Fruit fly (Drosophila melanogaster) whole organism, prepupa: Measurements from ENCODE around the gene EloA.

Experiments
- CG11294 ChIP-seq: fragments of 200-800 bp; sonication (Bioruptor generic); IDR thresholded peaks from 2 replicates; pipeline ENCODE4 v1.3.6; 2022; ENCODE audit warnings: missing biosample characterization, missing genetic modification characterization
- CG11762 ChIP-seq: fragments of 200-800 bp; sonication (Bioruptor generic); optimal IDR thresholded peaks from 3 replicates; lab custom pipeline; 2016; ENCODE audit warnings: missing biosample characterization, missing genetic modification characterization; ENCODE audit not compliant: insufficient read depth
- CG15336 ChIP-seq: fragments of 200-800 bp; sonication (Bioruptor generic); IDR thresholded peaks from 2 replicates; pipeline ENCODE4 v1.3.6; 2022; ENCODE audit warnings: missing biosample characterization, missing genetic modification characterization
- CG1621 ChIP-seq: fragments of 200-800 bp; sonication (Bioruptor generic); optimal IDR thresholded peaks from 3 replicates; lab custom pipeline; 2018; ENCODE audit warnings: missing biosample characterization, mild to moderate bottlenecking, missing genetic modification characterization
- CG16779 ChIP-seq: fragments of 200-800 bp; sonication (Bioruptor generic); optimal IDR thresholded peaks from 3 replicates; lab custom pipeline; 2017; ENCODE audit warnings: missing biosample characterization, mild to moderate bottlenecking, missing genetic modification characterization
- CG31627 ChIP-seq: fragments of 200-800 bp; sonication (Bioruptor generic); optimal IDR thresholded peaks from 3 replicates; lab custom pipeline; 2016; ENCODE audit warnings: missing biosample characterization, missing genetic modification characterization
- CG32006 ChIP-seq: fragments of 200-800 bp; sonication (Bioruptor generic); optimal IDR thresholded peaks from 3 replicates; lab custom pipeline; 2017; ENCODE audit warnings: missing biosample characterization, mild to moderate bottlenecking, missing genetic modification characterization
- CG4318 ChIP-seq: fragments of 200-800 bp; sonication (Bioruptor generic); optimal IDR thresholded peaks from 3 replicates; lab custom pipeline; 2017; ENCODE audit warnings: missing biosample characterization, mild to moderate bottlenecking, missing genetic modification characterization
- CG6163 ChIP-seq: fragments of 200-800 bp; sonication (Bioruptor generic); IDR thresholded peaks from 3 replicates; pipeline ENCODE4 v1.3.6; 2022; ENCODE audit warnings: missing biosample characterization, missing genetic modification characterization
- CG6276 ChIP-seq: fragments of 200-800 bp; sonication (Bioruptor generic); optimal IDR thresholded peaks from 2 replicates; lab custom pipeline; 2017; ENCODE audit warnings: missing biosample characterization, mild to moderate bottlenecking, missing genetic modification characterization
- CG6792 ChIP-seq: fragments of 200-800 bp; sonication (Bioruptor generic); optimal IDR thresholded peaks from 3 replicates; lab custom pipeline; 2016; ENCODE audit warnings: missing biosample characterization, missing genetic modification characterization
- CG6808 ChIP-seq: fragments of 200-800 bp; sonication (Bioruptor generic); optimal IDR thresholded peaks from 3 replicates; lab custom pipeline; 2017; ENCODE audit warnings: missing biosample characterization, missing genetic modification characterization, mild to moderate bottlenecking, moderate library complexity, missing genetic modification reagents
- CG6854 ChIP-seq: fragments of 200-800 bp; sonication (Bioruptor generic); optimal IDR thresholded peaks from 2 replicates; lab custom pipeline; 2017; ENCODE audit warnings: missing biosample characterization, mild to moderate bottlenecking, missing genetic modification characterization
- CG7368 ChIP-seq: fragments of 200-800 bp; sonication (Bioruptor generic); optimal IDR thresholded peaks from 3 replicates; lab custom pipeline; 2016; ENCODE audit warnings: missing biosample characterization, missing genetic modification characterization
- CG8119 ChIP-seq: fragments of 200-800 bp; sonication (Bioruptor generic); IDR thresholded peaks from 3 replicates; pipeline ENCODE4 v1.3.6; 2022; ENCODE audit warnings: missing biosample characterization, missing genetic modification characterization
- CG8319 ChIP-seq: fragments of 200-800 bp; sonication (Bioruptor generic); optimal IDR thresholded peaks from 3 replicates; lab custom pipeline; 2016; ENCODE audit warnings: missing biosample characterization, missing genetic modification characterization
- Eip75B ChIP-seq: fragments of 200-800 bp; sonication (Bioruptor generic); optimal IDR thresholded peaks from 3 replicates; lab custom pipeline; 2016; ENCODE audit warnings: missing biosample characterization, missing genetic modification characterization
- Eip78C ChIP-seq: fragments of 200-800 bp; sonication (Bioruptor generic); peaks from one replicate; lab custom pipeline; 2016; ENCODE audit warnings: missing biosample characterization, missing genetic modification characterization
- Eip93F ChIP-seq: fragments of 200-800 bp; sonication (Bioruptor generic); optimal IDR thresholded peaks from 2 replicates; lab custom pipeline; 2016; ENCODE audit warnings: missing biosample characterization, mild to moderate bottlenecking, missing genetic modification characterization
- Ets96B ChIP-seq: fragments of 200-800 bp; optimal IDR thresholded peaks from 2 replicates; lab custom pipeline; 2019; ENCODE audit warnings: missing biosample characterization, mild to moderate bottlenecking, missing genetic modification characterization, moderate library complexity
- Gug ChIP-seq: fragments of 200-800 bp; sonication (Bioruptor generic); IDR thresholded peaks from 2 replicates; pipeline ENCODE4 v1.3.6; 2022; ENCODE audit warnings: missing biosample characterization, missing genetic modification characterization
- Hr38 ChIP-seq: sonication (Bioruptor generic); optimal IDR thresholded peaks from 2 replicates; lab custom pipeline; 2016; ENCODE audit warnings: missing biosample characterization, missing genetic modification characterization
- Hr39 ChIP-seq: fragments of 200-800 bp; sonication (Bioruptor generic); optimal IDR thresholded peaks from 2 replicates; lab custom pipeline; 2016; ENCODE audit warnings: missing biosample characterization, missing genetic modification characterization
- Hr4 ChIP-seq: fragments of 200-800 bp; sonication (Bioruptor generic); optimal IDR thresholded peaks from 3 replicates; lab custom pipeline; 2016; ENCODE audit warnings: missing biosample characterization, missing genetic modification characterization
- Met ChIP-seq: fragments of 200-800 bp; sonication (Bioruptor generic); optimal IDR thresholded peaks from 3 replicates; lab custom pipeline; 2016; ENCODE audit warnings: missing biosample characterization, missing genetic modification characterization
- Smox ChIP-seq: fragments of 200-800 bp; sonication (Bioruptor generic); optimal IDR thresholded peaks from 3 replicates; lab custom pipeline; 2016; ENCODE audit warnings: missing biosample characterization, missing genetic modification characterization
- Sox102F ChIP-seq: fragments of 200-800 bp; sonication (Bioruptor generic); optimal IDR thresholded peaks from 2 replicates; lab custom pipeline; 2016; ENCODE audit warnings: missing biosample characterization, mild to moderate bottlenecking, missing genetic modification characterization
- Sox15 ChIP-seq: fragments of 200-800 bp; sonication (Bioruptor generic); optimal IDR thresholded peaks from 3 replicates; lab custom pipeline; 2016; ENCODE audit warnings: missing biosample characterization, missing genetic modification characterization
- acj6 ChIP-seq: fragments of 200-800 bp; sonication (Bioruptor generic); optimal IDR thresholded peaks from 3 replicates; lab custom pipeline; 2016; ENCODE audit warnings: missing biosample characterization, missing genetic modification characterization
- cyc ChIP-seq: fragments of 200-800 bp; sonication (Bioruptor generic); optimal IDR thresholded peaks from 3 replicates; lab custom pipeline; 2016; ENCODE audit warnings: missing biosample characterization, missing genetic modification characterization
- dac ChIP-seq: fragments of 200-800 bp; sonication (Bioruptor generic); optimal IDR thresholded peaks from 2 replicates; lab custom pipeline; 2017; ENCODE audit warnings: missing biosample characterization, mild to moderate bottlenecking, missing genetic modification characterization
- dsx ChIP-seq: fragments of 200-800 bp; optimal IDR thresholded peaks from 3 replicates; lab custom pipeline; 2019; ENCODE audit warnings: missing biosample characterization, mild to moderate bottlenecking, missing genetic modification characterization, moderate library complexity; ENCODE audit not compliant: poor library complexity, severe bottlenecking
- esn ChIP-seq: fragments of 200-800 bp; sonication (Bioruptor generic); optimal IDR thresholded peaks from 2 replicates; lab custom pipeline; 2016; ENCODE audit warnings: missing biosample characterization, mild to moderate bottlenecking, missing genetic modification characterization, moderate library complexity
- fd59A ChIP-seq: fragments of 200-800 bp; sonication (Bioruptor generic); optimal IDR thresholded peaks from 2 replicates; lab custom pipeline; 2017; ENCODE audit warnings: missing biosample characterization, mild to moderate bottlenecking, missing genetic modification characterization, missing genetic modification reagents
- fd85E ChIP-seq: fragments of 200-800 bp; sonication (Bioruptor generic); optimal IDR thresholded peaks from 3 replicates; lab custom pipeline; 2016; ENCODE audit warnings: missing biosample characterization, missing genetic modification characterization
- fkh ChIP-seq: fragments of 200-800 bp; sonication (Bioruptor generic); optimal IDR thresholded peaks from 3 replicates; lab custom pipeline; 2017; ENCODE audit warnings: missing biosample characterization, mild to moderate bottlenecking, missing genetic modification characterization, moderate library complexity
- lz ChIP-seq: fragments of 200-800 bp; sonication (Bioruptor generic); optimal IDR thresholded peaks from 3 replicates; lab custom pipeline; 2016; ENCODE audit warnings: missing biosample characterization, missing genetic modification characterization
- net ChIP-seq: fragments of 200-800 bp; sonication (Bioruptor generic); optimal IDR thresholded peaks from 3 replicates; lab custom pipeline; 2016; ENCODE audit warnings: missing biosample characterization, missing genetic modification characterization
- pdm3 ChIP-seq: fragments of 200-800 bp; sonication (Bioruptor generic); optimal IDR thresholded peaks from 3 replicates; lab custom pipeline; 2016; ENCODE audit warnings: missing biosample characterization, missing genetic modification characterization
- salr ChIP-seq, 2 experiments: fragments of 200-800 bp; sonication (Bioruptor generic); optimal IDR thresholded peaks; 3 replicates each; lab custom pipeline; 2016 to 2018; ENCODE audit warnings: missing biosample characterization in 2 of 2, missing genetic modification characterization in 2 of 2, mild to moderate bottlenecking in 1 of 2
- spab ChIP-seq: fragments of 200-800 bp; sonication (Bioruptor generic); optimal IDR thresholded peaks from 2 replicates; lab custom pipeline; 2017; ENCODE audit warnings: missing biosample characterization, mild to moderate bottlenecking, missing genetic modification characterization, missing genetic modification reagents
- ss ChIP-seq, 2 experiments: fragments of 200-800 bp; sonication (Bioruptor generic); optimal IDR thresholded peaks; 2 replicates in 1 of 2; 3 replicates in 1 of 2; lab custom pipeline; 2017 to 2018; ENCODE audit warnings: mild to moderate bottlenecking in 2 of 2, missing biosample characterization in 2 of 2, missing genetic modification characterization in 2 of 2, moderate library complexity in 1 of 2
- svp ChIP-seq: fragments of 200-800 bp; sonication (Bioruptor generic); peaks from one replicate; lab custom pipeline; 2016; ENCODE audit warnings: missing biosample characterization, missing genetic modification characterization
- topi ChIP-seq: fragments of 200-800 bp; sonication (Bioruptor generic); optimal IDR thresholded peaks from 3 replicates; lab custom pipeline; 2016; ENCODE audit warnings: missing biosample characterization, missing genetic modification characterization

EloA gene

dm6 chr3R:23223151-23223810 is 28.1 kb upstream of the EloA start (continued):
- TF ChIP-seq topi (GFP tag; lab: Kevin White, UChicago) (no peak), CG7368 (no peak), cyc (GFP tag; lab: Kevin White, UChicago) (no peak), CG6792 (GFP tag; lab: Kevin White, UChicago) (no peak), CG4318 (GFP tag; lab: Kevin White, UChicago) (no peak), CG11762 (GFP tag; lab: Kevin White, UChicago) (no peak), fd59A (GFP tag; lab: Kevin White, UChicago) (no peak), CG15336 (GFP tag; lab: Robert Waterston, UW) (no peak), Sox102F (GFP tag; lab: Kevin White, UChicago) (no peak), Hr39 (GFP tag; lab: Kevin White, UChicago) (no peak), salr (GFP tag; optimal IDR thresholded peaks at IDR 0.05; lab: Kevin White, UChicago) (no peak), Smox (peak; percentile 5), CG31627 (GFP tag; lab: Kevin White, UChicago) (no peak), Eip93F (GFP tag; lab: Kevin White, UChicago) (peak; percentile 75), acj6 (no peak), dsx (no peak), svp (GFP tag; lab: Kevin White, UChicago) (peak; percentile 71), pdm3 (GFP tag; lab: Kevin White, UChicago) (no peak), spab (GFP tag; lab: Kevin White, UChicago) (no peak), Ets96B (no peak), CG6854 (GFP tag; lab: Kevin White, UChicago) (no peak), dac (GFP tag; lab: Kevin White, UChicago) (no peak), Sox15 (GFP tag; lab: Kevin White, UChicago) (no peak), fd85E (GFP tag; lab: Kevin White, UChicago) (no peak), Hr4 (GFP tag; lab: Kevin White, UChicago) (no peak), Hr38 (no peak), fkh (GFP tag; lab: Kevin White, UChicago) (peak; percentile 38)

- TF ChIP-seq Ets96B (no peak), fkh (GFP tag; lab: Kevin White, UChicago) (peak; percentile 87), CG1621 (tag; lab: Kevin White, UChicago) (no peak), dsx (no peak), ss (GFP tag; optimal IDR thresholded peaks at IDR 0.05; lab: Kevin White, UChicago) (peak in 1 of 2 experiments; percentile 23), CG8119 (GFP tag; lab: Robert Waterston, UW) (0 out of 3 replicates have a peak, but pooled peaks have one; percentile 18), Eip78C (GFP tag; lab: Kevin White, UChicago) (peak; percentile 5), CG6808 (GFP tag; lab: Kevin White, UChicago) (peak; percentile 19), dac (GFP tag; lab: Kevin White, UChicago) (no peak), CG6854 (GFP tag; lab: Kevin White, UChicago) (no peak), Smox (no peak), Gug (GFP tag; lab: Robert Waterston, UW) (no peak), Hr39 (GFP tag; lab: Kevin White, UChicago) (no peak), CG7368 (no peak), CG11294 (no peak), CG32006 (GFP tag; lab: Kevin White, UChicago) (peak; percentile 1), Eip75B (GFP tag; lab: Kevin White, UChicago) (no peak), topi (GFP tag; lab: Kevin White, UChicago) (no peak)
- TF ChIP-seq, all 60 proteins: peak for 6
Measured at dm6 chr3R:23225266-23225665, 26.1 kb upstream of the EloA start.

- TF ChIP-seq lz (GFP tag; lab: Kevin White, UChicago) (no peak), Sox15 (GFP tag; lab: Kevin White, UChicago) (no peak), CG6276 (GFP tag; lab: Kevin White, UChicago) (peak; percentile 63), net (GFP tag; lab: Kevin White, UChicago) (peak; percentile 47), dac (GFP tag; lab: Kevin White, UChicago) (no peak), CG6808 (GFP tag; lab: Kevin White, UChicago) (peak; percentile 1), topi (GFP tag; lab: Kevin White, UChicago) (no peak), CG16779 (tag; lab: Kevin White, UChicago) (peak; percentile 30), Met (GFP tag; lab: Kevin White, UChicago) (peak; percentile 45), CG15336 (GFP tag; lab: Robert Waterston, UW) (no peak; the same call in 1 of the 2 replicates), Gug (GFP tag; lab: Robert Waterston, UW) (0 out of 2 replicates have a peak, but pooled peaks have one; percentile 8), CG8319 (GFP tag; lab: Kevin White, UChicago) (no peak), spab (GFP tag; lab: Kevin White, UChicago) (no peak), esn (no peak), CG6163 (GFP tag; lab: Robert Waterston, UW) (0 out of 3 replicates have a peak, but pooled peaks have one; percentile 52), Sox102F (GFP tag; lab: Kevin White, UChicago) (peak; percentile 24), cyc (GFP tag; lab: Kevin White, UChicago) (no peak), ss (GFP tag; optimal IDR thresholded peaks at IDR 0.05; lab: Kevin White, UChicago) (no peak), fkh (GFP tag; lab: Kevin White, UChicago) (peak; percentile 32), pdm3 (GFP tag; lab: Kevin White, UChicago) (no peak)
Measured at dm6 chr3R:23226521-23227039, 24.8 kb upstream of the EloA start, which contains the start of gene cnc. cnc (minus strand) TSS chr3R:23226711.
